Fruit fly (Drosophila melanogaster) S2 (cell line): ENCODE results near the gene chinmo.

Experiments used
- CG8478 ChIP-seq: fragments of >200 bp; optimal IDR thresholded peaks from 2 replicates; lab custom pipeline; 2018
- CTCF ChIP-seq, 2 experiments: fragments of >200 bp; optimal IDR thresholded peaks; 2 replicates each; lab custom pipeline; 2018

DNA sequence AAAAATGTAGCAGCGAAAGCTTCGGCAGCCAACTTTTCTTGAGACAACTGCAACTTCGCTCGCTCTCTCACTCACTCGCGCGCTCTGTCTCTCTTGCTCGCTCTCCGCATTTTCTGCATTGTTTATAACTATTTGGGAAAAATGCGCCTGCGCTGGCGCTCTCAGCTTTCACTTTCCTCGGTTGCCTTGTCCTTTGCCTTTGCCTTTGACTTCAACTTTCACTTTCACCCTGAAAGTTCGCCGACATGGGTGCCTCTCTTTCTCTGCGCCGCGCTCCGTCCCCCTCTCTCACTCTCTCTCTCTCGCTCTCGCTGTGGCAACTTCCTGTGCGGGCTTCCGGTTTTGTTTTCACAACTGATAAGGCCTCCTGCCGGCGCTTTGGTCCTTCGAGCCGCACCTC is 33.3 kb upstream of the chinmo start:
- TF ChIP-seq CTCF (optimal IDR thresholded peaks at IDR 0.05; lab: Kevin White, UChicago): no peak
- TF ChIP-seq CG8478: no peak
